Worm (Caenorhabditis elegans) whole organism, midembryonic: Measurements from ENCODE around the gene F32E10.8.

Experiments
- T22C8.4 ChIP-seq: fragments of 200-800 bp; sonication (Bioruptor generic); IDR thresholded peaks from 2 replicates; pipeline ENCODE4 v1.3.6; 2022; ENCODE audit warnings: missing genetic modification characterization, missing compliant biosample characterization
- cog-1 ChIP-seq: sonication (generic microtip); optimal IDR thresholded peaks from 2 replicates; lab custom pipeline; 2016; ENCODE audit warnings: missing genetic modification characterization, missing compliant biosample characterization
- flt-1 ChIP-seq: fragments of 200-800 bp; sonication (Bioruptor generic); IDR thresholded peaks from 2 replicates; pipeline ENCODE4 v1.3.6; 2022; ENCODE audit warnings: missing genetic modification characterization, missing compliant biosample characterization
- klf-2 ChIP-seq: fragments of 200-800 bp; sonication (Bioruptor generic); conservative IDR thresholded peaks from 2 replicates; pipeline ENCODE4 v1.3.6; 2022; ENCODE audit warnings: missing genetic modification reagents, missing genetic modification characterization, missing compliant biosample characterization
- med-1 ChIP-seq: sonication (generic microtip); optimal IDR thresholded peaks from 2 replicates; lab custom pipeline; 2017; ENCODE audit warnings: missing genetic modification characterization, mild to moderate bottlenecking, missing compliant biosample characterization, antibody characterized with exemption, missing genetic modification reagents; ENCODE audit not compliant: insufficient read depth
- ref-1 ChIP-seq: fragments of 200-800 bp; sonication (Bioruptor generic); conservative IDR thresholded peaks from 2 replicates; pipeline ENCODE4 v1.3.6; 2022; ENCODE audit warnings: missing genetic modification reagents, missing genetic modification characterization, missing compliant biosample characterization
- tab-1 ChIP-seq: fragments of 200-800 bp; sonication (Bioruptor generic); IDR thresholded peaks from 2 replicates; pipeline ENCODE4 v1.3.6; 2022; ENCODE audit warnings: missing genetic modification characterization, missing compliant biosample characterization
- ztf-23 ChIP-seq: fragments of 200-800 bp; sonication (Bioruptor generic); IDR thresholded peaks from 2 replicates; pipeline ENCODE4 v1.3.6; 2022; ENCODE audit warnings: missing genetic modification reagents, missing genetic modification characterization, missing compliant biosample characterization
- ztf-29 ChIP-seq: fragments of 200-800 bp; sonication (Bioruptor generic); IDR thresholded peaks from 2 replicates; pipeline ENCODE4 v1.3.6; 2022; ENCODE audit warnings: missing genetic modification reagents, missing genetic modification characterization, missing compliant biosample characterization

- no peak for TF ChIP-seq med-1 (GFP tag; lab: Kevin White, UChicago)
- no peak for TF ChIP-seq cog-1
- no peak for TF ChIP-seq ref-1 (GFP tag; lab: Robert Waterston, UW)
- TF ChIP-seq flt-1 (GFP tag; lab: Robert Waterston, UW), result no peak
- TF ChIP-seq tab-1 (GFP tag; lab: Robert Waterston, UW), result no peak
- TF ChIP-seq klf-2 (GFP tag; lab: Robert Waterston, UW), result no peak
- TF ChIP-seq ztf-23, result no peak
- TF ChIP-seq ztf-29 (GFP tag; lab: Robert Waterston, UW), result no peak
- TF ChIP-seq T22C8.4 (GFP tag; lab: Robert Waterston, UW), result no peak
Observed at ce11 chrIV:7586972-7587371, 19.6 kb downstream of the F32E10.8 start.
